Worm (Caenorhabditis elegans) whole organism, L1 larva: ENCODE data around the gene Y39B6A.27.
A peak's percentile ranks its signal among the peaks of the same experiment; 100 is the strongest.
"Not testable (repeated sequence)": the region's sequence is repeated elsewhere in the genome, so short reads cannot be mapped to it uniquely, and the experiment has no call there.

Source experiments
- C16A3.4 ChIP-seq: fragments of 150-350 bp; optimal IDR thresholded peaks from 2 replicates; lab custom pipeline; 2014; ENCODE audit warnings: missing biosample characterization, missing genetic modification characterization
- aly-2 ChIP-seq: fragments of 150-350 bp; optimal IDR thresholded peaks from 2 replicates; lab custom pipeline; 2014; ENCODE audit warnings: missing biosample characterization, missing genetic modification characterization
- ama-1 ChIP-seq: fragments of 150-350 bp; optimal IDR thresholded peaks from 2 replicates; lab custom pipeline; 2014
- blmp-1 ChIP-seq: fragments of 150-350 bp; optimal IDR thresholded peaks from 2 replicates; lab custom pipeline; 2014; ENCODE audit warnings: missing biosample characterization, missing genetic modification characterization
- ceh-88 ChIP-seq: fragments of 200-800 bp; sonication (Bioruptor generic); IDR thresholded peaks from 2 replicates; pipeline ENCODE4 v1.3.6; 2022; ENCODE audit warnings: missing genetic modification characterization, missing compliant biosample characterization
- dpl-1 ChIP-seq, 3 experiments: fragments of 150-350 bp in 2 of 3; sonication (generic microtip) in 1 of 3; optimal IDR thresholded peaks; 2 replicates each; lab custom pipeline; 2014 to 2017; ENCODE audit warnings: missing biosample characterization in 3 of 3, missing genetic modification characterization in 3 of 3, missing genetic modification reagents in 3 of 3
- efl-1 ChIP-seq, 4 experiments: fragments of 150-350 bp; optimal IDR thresholded peaks in 3 of 4; peaks in 1 of 4; 1 replicate in 1 of 4; 2 replicates in 3 of 4; lab custom pipeline; 2014; ENCODE audit warnings: missing biosample characterization in 2 of 4, missing genetic modification characterization in 2 of 4, missing genetic modification reagents in 2 of 4
- egl-13 ChIP-seq: sonication (generic microtip); optimal IDR thresholded peaks from 2 replicates; lab custom pipeline; 2016; ENCODE audit warnings: missing genotype, missing genetic modification reagents, missing genetic modification characterization, missing compliant biosample characterization
- elt-2 ChIP-seq: sonication (generic microtip); optimal IDR thresholded peaks from 2 replicates; lab custom pipeline; 2016; ENCODE audit warnings: missing genetic modification characterization, mild to moderate bottlenecking, inconsistent platforms, missing compliant biosample characterization, missing genetic modification reagents
- grh-1 ChIP-seq: fragments of 200-800 bp; sonication (Bioruptor generic); IDR thresholded peaks from 2 replicates; pipeline ENCODE4 v1.3.6; 2022; ENCODE audit warnings: missing genetic modification reagents, missing genetic modification characterization, missing compliant biosample characterization
- hlh-17 ChIP-seq: fragments of 200-800 bp; sonication (Bioruptor generic); optimal IDR thresholded peaks from 2 replicates; lab custom pipeline; 2018; ENCODE audit warnings: missing genetic modification characterization, mild to moderate bottlenecking, missing compliant biosample characterization, moderate library complexity, borderline replicate concordance
- hlh-4 ChIP-seq: sonication (generic microtip); optimal IDR thresholded peaks from 2 replicates; lab custom pipeline; 2016; ENCODE audit warnings: mild to moderate bottlenecking, missing genetic modification characterization, missing compliant biosample characterization
- hpl-2 ChIP-seq: fragments of 150-350 bp; optimal IDR thresholded peaks from 2 replicates; lab custom pipeline; 2014; ENCODE audit warnings: missing biosample characterization, missing genetic modification reagents, missing genetic modification characterization
- jun-1 ChIP-seq: fragments of 150-350 bp; optimal IDR thresholded peaks from 2 replicates; lab custom pipeline; 2014; ENCODE audit warnings: missing biosample characterization, missing genetic modification reagents, missing genetic modification characterization
- lin-13 ChIP-seq: fragments of 150-350 bp; optimal IDR thresholded peaks from 2 replicates; lab custom pipeline; 2014; ENCODE audit warnings: missing biosample characterization, missing genetic modification reagents, missing genetic modification characterization
- mab-9 ChIP-seq: fragments of 200-800 bp; sonication (Bioruptor generic); IDR thresholded peaks from 2 replicates; pipeline ENCODE4 v1.3.6; 2022; ENCODE audit warnings: missing genetic modification reagents, missing genetic modification characterization, missing compliant biosample characterization
- mdl-1 ChIP-seq, 2 experiments: fragments of 150-350 bp; optimal IDR thresholded peaks; 2 replicates each; lab custom pipeline; 2014 to 2017; ENCODE audit warnings: missing biosample characterization in 2 of 2, missing genetic modification characterization in 2 of 2, inconsistent platforms in 1 of 2
- mef-2 ChIP-seq: fragments of 150-350 bp; optimal IDR thresholded peaks from 2 replicates; lab custom pipeline; 2014; ENCODE audit warnings: missing biosample characterization, missing genetic modification characterization
- nhr-19 ChIP-seq: fragments of 200-800 bp; sonication (Bioruptor generic); conservative IDR thresholded peaks from 2 replicates; pipeline ENCODE4 v1.3.6; 2022; ENCODE audit warnings: missing genetic modification characterization, missing compliant biosample characterization
- nhr-28 ChIP-seq: fragments of 150-350 bp; optimal IDR thresholded peaks from 2 replicates; lab custom pipeline; 2014; ENCODE audit warnings: missing biosample characterization, missing genetic modification characterization
- nhr-47 ChIP-seq: sonication (generic microtip); optimal IDR thresholded peaks from 2 replicates; lab custom pipeline; 2016; ENCODE audit warnings: mild to moderate bottlenecking, missing genetic modification characterization, moderate library complexity, missing compliant biosample characterization
- nhr-76 ChIP-seq: sonication (generic microtip); optimal IDR thresholded peaks from 2 replicates; lab custom pipeline; 2017; ENCODE audit warnings: missing biosample characterization, missing genetic modification characterization
- nhr-84 ChIP-seq: sonication (generic microtip); optimal IDR thresholded peaks from 2 replicates; lab custom pipeline; 2017; ENCODE audit warnings: missing biosample characterization, missing genetic modification characterization
- nhr-85 ChIP-seq: sonication (generic microtip); peaks from one replicate; lab custom pipeline; 2016; ENCODE audit warnings: missing genetic modification characterization, inconsistent platforms, missing compliant biosample characterization
- pag-3 ChIP-seq: sonication (generic microtip); optimal IDR thresholded peaks from 2 replicates; lab custom pipeline; 2017; ENCODE audit warnings: missing genetic modification characterization, mild to moderate bottlenecking, missing compliant biosample characterization, antibody characterized with exemption, borderline replicate concordance; ENCODE audit not compliant: insufficient read depth
- pqm-1 ChIP-seq: sonication (generic microtip); optimal IDR thresholded peaks from 3 replicates; lab custom pipeline; 2017; ENCODE audit warnings: missing biosample characterization, missing genetic modification characterization
- skn-1 ChIP-seq: fragments of 150-350 bp; optimal IDR thresholded peaks from 2 replicates; lab custom pipeline; 2014; ENCODE audit warnings: missing biosample characterization, missing genetic modification characterization
- snpc-4 ChIP-seq: fragments of 150-350 bp; optimal IDR thresholded peaks from 2 replicates; lab custom pipeline; 2014; ENCODE audit warnings: missing biosample characterization, missing genetic modification characterization
- snu-23 ChIP-seq: sonication (generic microtip); optimal IDR thresholded peaks from 2 replicates; lab custom pipeline; 2016; ENCODE audit warnings: missing genetic modification characterization, missing compliant biosample characterization
- sox-4 ChIP-seq: sonication (generic microtip); optimal IDR thresholded peaks from 2 replicates; lab custom pipeline; 2016; ENCODE audit warnings: missing genetic modification characterization, missing compliant biosample characterization
- unc-86 ChIP-seq: sonication (generic microtip); optimal IDR thresholded peaks from 2 replicates; lab custom pipeline; 2016; ENCODE audit warnings: missing genetic modification characterization, missing compliant biosample characterization
- zag-1 ChIP-seq: fragments of 150-350 bp; optimal IDR thresholded peaks from 2 replicates; lab custom pipeline; 2014; ENCODE audit warnings: missing biosample characterization, missing genetic modification characterization

Gene Y39B6A.27

DNA sequence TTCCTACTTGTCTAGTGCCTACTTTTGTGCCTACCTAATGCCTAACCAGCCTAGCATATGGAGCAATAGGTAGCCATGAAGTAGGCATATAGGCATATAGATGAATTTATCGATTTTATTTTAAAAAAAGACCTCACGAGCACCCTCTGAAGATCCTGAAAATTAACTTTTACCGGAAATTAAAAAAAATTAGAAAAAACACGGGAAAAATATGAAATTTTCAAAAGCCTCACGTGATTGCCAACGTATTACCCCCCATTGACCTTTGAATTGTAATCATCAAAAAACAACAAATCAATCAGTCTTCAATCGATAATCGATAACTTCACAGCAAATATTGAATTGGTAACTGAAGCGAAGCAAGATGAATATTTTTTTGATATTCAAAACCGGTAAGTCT lies 17.3 kb upstream of the Y39B6A.27 start, which contains the start of gene Y39B6A.30:
TSS of gene Y39B6A.30 (plus strand) at position 301 of the 400 bp plus-strand sequence.
- TF ChIP-seq C16A3.4 (tag; lab: Kevin White, UChicago); ama-1 (lab: Kevin White, UChicago); hpl-2: not testable (repeated sequence)

DNA sequence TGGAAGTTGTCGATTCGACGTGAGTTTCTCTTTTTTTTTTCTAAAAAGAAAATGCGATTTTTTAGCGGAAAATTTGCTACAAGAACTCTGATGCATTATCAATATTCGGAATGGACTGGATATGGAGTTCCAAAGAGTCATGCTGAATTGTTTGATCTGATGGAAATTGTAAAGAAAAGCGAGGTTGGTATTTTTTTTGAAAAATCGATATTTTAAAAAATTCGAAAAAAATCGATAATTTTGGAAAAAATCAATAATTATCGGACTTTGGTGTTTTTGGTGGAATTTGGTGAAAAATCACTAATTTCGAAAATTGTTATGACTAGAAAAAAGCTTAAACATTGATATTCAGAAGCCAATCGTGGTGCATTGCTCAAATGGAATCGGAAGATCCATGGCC lies 12.3 kb upstream of the Y39B6A.27 start:
- no peak for TF ChIP-seq egl-13
- no peak for TF ChIP-seq nhr-85 (tag; lab: Kevin White, UChicago)
- TF ChIP-seq pqm-1 (tag; lab: Kevin White, UChicago), result no peak
- TF ChIP-seq mef-2 (tag; lab: Kevin White, UChicago), result no peak
- TF ChIP-seq snpc-4 (tag; lab: Kevin White, UChicago), result no peak
- TF ChIP-seq grh-1 (GFP tag; lab: Robert Waterston, UW), result no peak
- no peak for TF ChIP-seq mdl-1 (tag; optimal IDR thresholded peaks at IDR 0.05; lab: Kevin White, UChicago)
- no peak for TF ChIP-seq zag-1
- TF ChIP-seq ceh-88 (GFP tag; lab: Robert Waterston, UW), result no peak
- TF ChIP-seq hlh-4 (tag; lab: Kevin White, UChicago), result no peak

DNA sequence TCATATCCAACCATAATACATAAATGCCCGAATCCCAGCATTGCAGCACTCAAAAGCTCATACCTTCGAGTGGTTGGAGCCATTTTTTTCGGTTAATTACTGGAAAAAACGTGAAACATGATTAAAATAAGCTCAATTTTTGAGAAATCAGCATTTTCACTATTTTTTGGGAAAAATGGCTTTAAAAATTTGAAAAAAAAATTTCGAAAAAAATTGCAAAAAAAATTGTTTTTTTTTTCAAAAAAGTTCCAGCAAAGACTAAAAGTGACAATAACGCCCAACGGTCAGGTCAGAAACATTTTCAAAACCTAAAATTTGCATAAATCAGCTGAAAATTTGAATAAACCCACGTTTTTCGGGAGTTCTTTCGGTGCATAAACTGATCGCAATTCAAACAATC lies 6.9 kb upstream of the Y39B6A.27 start, which contains the start of gene Y39B6A.29:
TSS of gene Y39B6A.29 (minus strand) at position 101 of the 400 bp plus-strand sequence.
- TF ChIP-seq jun-1 (tag; lab: Kevin White, UChicago) (no peak), mab-9 (no peak)

DNA sequence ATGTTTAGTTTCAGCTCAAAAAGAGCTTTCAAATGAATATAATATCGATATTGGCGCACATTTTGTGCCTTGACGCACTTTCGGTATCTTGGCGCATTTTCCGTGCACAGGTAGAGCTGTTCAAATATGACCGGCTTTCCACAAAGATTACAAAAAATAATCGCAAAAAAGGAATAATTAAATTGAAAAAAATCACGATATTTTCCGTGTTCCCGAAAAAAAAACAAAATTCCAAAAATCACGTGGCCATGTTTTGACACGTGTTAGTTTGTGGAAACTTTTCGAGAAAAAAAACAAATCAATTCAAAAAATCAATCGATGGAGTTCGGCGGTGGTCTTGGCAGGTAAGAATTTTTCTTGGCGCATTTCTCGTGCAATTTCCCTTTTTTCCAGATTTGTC lies 5.4 kb upstream of the Y39B6A.27 start, which contains the start of gene Y39B6A.25:
TSS of gene Y39B6A.25 (plus strand) at position 301 of the 400 bp plus-strand sequence.
- TF ChIP-seq lin-13 (GFP tag; lab: Kevin White, UChicago) (no peak), efl-1 (optimal IDR thresholded peaks at IDR 0.05; lab: Kevin White, UChicago) (no peak), efl-1 (GFP tag; optimal IDR thresholded peaks at IDR 0.05 in 1 of 2; lab: Kevin White, UChicago) (peak in 1 of 2 experiments; percentile 78)
- TF ChIP-seq, all 84 proteins: peak for 1

DNA sequence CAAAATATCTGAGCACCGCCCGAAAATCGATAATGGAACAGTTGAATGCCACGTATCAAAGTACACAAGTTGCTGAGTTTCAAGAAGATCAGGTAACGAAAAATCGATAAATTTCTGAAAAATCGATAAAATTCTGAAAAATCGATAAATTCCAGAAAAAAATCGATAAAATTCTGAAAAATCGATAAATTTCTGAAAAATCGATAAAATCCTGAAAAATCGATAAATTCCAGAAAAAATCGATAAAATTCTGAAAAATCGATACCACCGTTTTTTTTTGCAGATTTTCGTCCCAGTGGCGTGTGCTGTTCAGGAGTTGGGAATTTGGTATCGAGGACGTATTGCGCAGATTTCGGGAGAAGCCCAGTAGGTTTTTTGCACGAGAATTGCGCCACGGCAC lies 4.2 kb upstream of the Y39B6A.27 start:
- TF ChIP-seq sox-4 (tag; lab: Kevin White, UChicago), result no peak

DNA sequence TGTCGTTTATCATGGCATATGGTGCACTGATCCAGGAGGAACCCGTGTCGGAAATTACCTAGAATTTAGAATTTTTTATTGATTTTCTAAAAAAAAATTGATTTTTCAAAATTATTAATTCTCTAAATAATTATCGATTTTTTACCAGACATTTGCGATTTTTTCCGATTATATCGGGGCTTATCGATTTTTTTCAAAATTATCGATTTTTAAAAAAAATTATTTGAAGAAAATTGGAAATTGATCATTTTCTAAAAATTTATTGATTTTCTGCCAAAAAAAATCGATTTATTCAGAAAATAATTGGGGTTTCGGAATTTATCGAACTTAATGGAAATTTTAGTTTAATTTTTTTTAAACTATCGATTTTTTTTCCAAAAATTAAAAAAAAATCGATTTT lies 4.5 kb downstream of the Y39B6A.27 start:
- TF ChIP-seq skn-1 (no peak), nhr-28 (tag; lab: Kevin White, UChicago) (no peak), unc-86 (tag; lab: Kevin White, UChicago) (no peak), blmp-1 (tag; lab: Kevin White, UChicago) (no peak), elt-2 (tag; lab: Kevin White, UChicago) (no peak), pag-3 (tag; lab: Kevin White, UChicago) (no peak), nhr-84 (no peak), nhr-19 (GFP tag; lab: Robert Waterston, UW) (no peak), nhr-85 (tag; lab: Kevin White, UChicago) (no peak), snu-23 (no peak), hpl-2 (no peak), nhr-47 (no peak), hlh-17 (GFP tag; lab: Kevin White, UChicago) (no peak), nhr-76 (tag; lab: Kevin White, UChicago) (no peak), pqm-1 (tag; lab: Kevin White, UChicago) (no peak), aly-2 (tag; lab: Kevin White, UChicago) (no peak), dpl-1 (GFP tag; optimal IDR thresholded peaks at IDR 0.05; lab: Kevin White, UChicago) (no peak)
- TF ChIP-seq, all 84 proteins: peak for 0
